Fruit fly (Drosophila melanogaster) whole organism, embryonic: ENCODE data around the gene CCAP.

Experiments used
- Ada2b ChIP-seq: fragments of 200-800 bp; sonication (Bioruptor generic); IDR thresholded peaks from 2 replicates; pipeline ENCODE4 v1.3.6; 2022; ENCODE audit warnings: missing biosample characterization, missing genetic modification characterization
- CG10462 ChIP-seq: fragments of 200-800 bp; sonication (Bioruptor generic); optimal IDR thresholded peaks from 2 replicates; lab custom pipeline; 2016; ENCODE audit warnings: missing biosample characterization, missing genetic modification characterization
- CG10979 ChIP-seq: fragments of 200-800 bp; sonication (Bioruptor generic); optimal IDR thresholded peaks from 2 replicates; lab custom pipeline; 2018; ENCODE audit warnings: missing biosample characterization, mild to moderate bottlenecking, missing genetic modification characterization, moderate library complexity
- CG11560 ChIP-seq: fragments of 200-800 bp; sonication (Bioruptor generic); IDR thresholded peaks from 3 replicates; pipeline ENCODE4 v1.3.6; 2022; ENCODE audit warnings: missing biosample characterization, missing genetic modification characterization
- CG11695 ChIP-seq: fragments of 200-800 bp; sonication (Bioruptor generic); IDR thresholded peaks from 3 replicates; pipeline ENCODE4 v1.3.6; 2022; ENCODE audit warnings: missing biosample characterization, missing genetic modification characterization
- CG12104 ChIP-seq: fragments of 200-800 bp; sonication (Bioruptor generic); optimal IDR thresholded peaks from 3 replicates; lab custom pipeline; 2016; ENCODE audit warnings: missing biosample characterization, missing genetic modification characterization
- CG12391 ChIP-seq: fragments of 200-800 bp; sonication (Bioruptor generic); optimal IDR thresholded peaks from 3 replicates; lab custom pipeline; 2018; ENCODE audit warnings: missing biosample characterization, mild to moderate bottlenecking, missing genetic modification characterization, moderate library complexity
- CG12942 ChIP-seq: fragments of 200-800 bp; sonication (Bioruptor generic); optimal IDR thresholded peaks from 3 replicates; lab custom pipeline; 2016; ENCODE audit warnings: missing biosample characterization, missing genetic modification characterization
- CG14667 ChIP-seq: fragments of 200-800 bp; sonication (Bioruptor generic); IDR thresholded peaks from 2 replicates; pipeline ENCODE4 v1.3.6; 2022; ENCODE audit warnings: missing biosample characterization, missing genetic modification characterization
- CG15601 ChIP-seq: fragments of 200-800 bp; sonication (Bioruptor generic); optimal IDR thresholded peaks from 3 replicates; lab custom pipeline; 2019; ENCODE audit warnings: missing biosample characterization, mild to moderate bottlenecking, missing genetic modification characterization, moderate library complexity
- CG1647 ChIP-seq: fragments of 200-800 bp; sonication (Bioruptor generic); optimal IDR thresholded peaks from 3 replicates; lab custom pipeline; 2016; ENCODE audit warnings: missing biosample characterization, missing genetic modification characterization
- CG16863 ChIP-seq: fragments of 200-800 bp; sonication (Bioruptor generic); optimal IDR thresholded peaks from 3 replicates; lab custom pipeline; 2016; ENCODE audit warnings: missing biosample characterization, missing genetic modification characterization
- CG17568 ChIP-seq: fragments of 200-800 bp; sonication (Bioruptor generic); optimal IDR thresholded peaks from 2 replicates; lab custom pipeline; 2018; ENCODE audit warnings: missing biosample characterization, mild to moderate bottlenecking, missing genetic modification characterization, moderate library complexity
- CG2678 ChIP-seq: fragments of 200-800 bp; sonication (Bioruptor generic); optimal IDR thresholded peaks from 3 replicates; lab custom pipeline; 2019; ENCODE audit warnings: missing biosample characterization, mild to moderate bottlenecking, missing genetic modification characterization, moderate library complexity
- CG2712 ChIP-seq: fragments of 200-800 bp; optimal IDR thresholded peaks from 3 replicates; lab custom pipeline; 2019; ENCODE audit warnings: missing biosample characterization, mild to moderate bottlenecking, missing genetic modification characterization, moderate library complexity
- CG32532 ChIP-seq: fragments of 200-800 bp; sonication (Bioruptor generic); IDR thresholded peaks from 2 replicates; pipeline ENCODE4 v1.3.6; 2022; ENCODE audit warnings: missing biosample characterization, missing genetic modification characterization
- CG34376 ChIP-seq: fragments of 200-800 bp; sonication (Bioruptor generic); optimal IDR thresholded peaks from 2 replicates; lab custom pipeline; 2018; ENCODE audit warnings: missing biosample characterization, mild to moderate bottlenecking, missing genetic modification characterization
- CG4360 ChIP-seq: fragments of 200-800 bp; sonication (Bioruptor generic); IDR thresholded peaks from 2 replicates; pipeline ENCODE4 v1.3.6; 2022; ENCODE audit warnings: missing biosample characterization, missing genetic modification characterization
- CG4707 ChIP-seq: fragments of 200-800 bp; sonication (Bioruptor generic); optimal IDR thresholded peaks from 2 replicates; lab custom pipeline; 2018; ENCODE audit warnings: missing biosample characterization, mild to moderate bottlenecking, missing genetic modification characterization, moderate library complexity
- CG5245 ChIP-seq: fragments of 200-800 bp; sonication (Bioruptor generic); optimal IDR thresholded peaks from 3 replicates; lab custom pipeline; 2016; ENCODE audit warnings: missing biosample characterization, missing genetic modification characterization
- CG6254 ChIP-seq: fragments of 200-800 bp; sonication (Bioruptor generic); optimal IDR thresholded peaks from 3 replicates; lab custom pipeline; 2017; ENCODE audit warnings: mild to moderate bottlenecking, missing biosample characterization, missing genetic modification reagents, missing genetic modification characterization
- CG7271 ChIP-seq: fragments of 200-800 bp; sonication (Bioruptor generic); optimal IDR thresholded peaks from 2 replicates; lab custom pipeline; 2018; ENCODE audit warnings: missing biosample characterization, mild to moderate bottlenecking, missing genetic modification characterization, moderate library complexity
- CG8281 ChIP-seq: fragments of 200-800 bp; sonication (Bioruptor generic); optimal IDR thresholded peaks from 2 replicates; lab custom pipeline; 2018; ENCODE audit warnings: missing biosample characterization, mild to moderate bottlenecking, missing genetic modification characterization, moderate library complexity
- CG8359 ChIP-seq: fragments of 200-800 bp; sonication (Bioruptor generic); optimal IDR thresholded peaks from 2 replicates; lab custom pipeline; 2017; ENCODE audit warnings: missing biosample characterization, mild to moderate bottlenecking, missing genetic modification characterization, borderline replicate concordance
- CG8478 ChIP-seq: fragments of >200 bp; optimal IDR thresholded peaks from 2 replicates; lab custom pipeline; 2018
- CG9727 ChIP-seq: fragments of 200-800 bp; sonication (Bioruptor generic); optimal IDR thresholded peaks from 3 replicates; lab custom pipeline; 2017; ENCODE audit warnings: missing biosample characterization, mild to moderate bottlenecking, missing genetic modification characterization
- CrebB ChIP-seq: fragments of 200-800 bp; sonication (Bioruptor generic); optimal IDR thresholded peaks from 3 replicates; lab custom pipeline; 2018; ENCODE audit warnings: missing biosample characterization, mild to moderate bottlenecking, missing genetic modification characterization
- Dfd ChIP-seq, 2 experiments: fragments of >200 bp; optimal IDR thresholded peaks; 2 replicates each; lab custom pipeline; 2017; ENCODE audit warnings: missing biosample characterization in 2 of 2, missing genetic modification characterization in 2 of 2
- Dref ChIP-seq: fragments of 200-800 bp; sonication (Bioruptor generic); IDR thresholded peaks from 2 replicates; pipeline ENCODE4 v1.3.6; 2022; ENCODE audit warnings: missing biosample characterization, missing genetic modification characterization
- E2f1 ChIP-seq: fragments of 200-800 bp; sonication (Bioruptor generic); IDR thresholded peaks from 2 replicates; pipeline ENCODE4 v1.3.6; 2022; ENCODE audit warnings: missing biosample characterization, missing genetic modification characterization
- Ets65A ChIP-seq: fragments of 200-800 bp; sonication (Bioruptor generic); peaks from one replicate; lab custom pipeline; 2016; ENCODE audit warnings: missing biosample characterization, missing genetic modification characterization
- Ets97D ChIP-seq: fragments of 200-800 bp; sonication (Bioruptor generic); optimal IDR thresholded peaks from 3 replicates; lab custom pipeline; 2016; ENCODE audit warnings: missing biosample characterization, missing genetic modification characterization
- Fer2 ChIP-seq: fragments of 200-800 bp; sonication (Bioruptor generic); optimal IDR thresholded peaks from 2 replicates; lab custom pipeline; 2018; ENCODE audit warnings: missing biosample characterization, mild to moderate bottlenecking, missing genetic modification characterization, moderate library complexity
- HLH3B ChIP-seq: fragments of 200-800 bp; sonication (Bioruptor generic); IDR thresholded peaks from 2 replicates; pipeline ENCODE4 v1.3.6; 2022; ENCODE audit warnings: missing biosample characterization, missing genetic modification characterization
- HmgZ ChIP-seq: fragments of 200-800 bp; sonication (Bioruptor generic); optimal IDR thresholded peaks from 2 replicates; lab custom pipeline; 2018; ENCODE audit warnings: missing biosample characterization, mild to moderate bottlenecking, missing genetic modification characterization
- Hr51 ChIP-seq, 2 experiments: fragments of 200-800 bp; sonication (Bioruptor generic); optimal IDR thresholded peaks; 2 replicates in 1 of 2; 3 replicates in 1 of 2; lab custom pipeline; 2016 to 2018; ENCODE audit warnings: missing biosample characterization in 2 of 2, missing genetic modification characterization in 2 of 2, mild to moderate bottlenecking in 1 of 2, moderate library complexity in 1 of 2
- Hsf ChIP-seq: fragments of 200-800 bp; sonication (Bioruptor generic); optimal IDR thresholded peaks from 3 replicates; lab custom pipeline; 2016; ENCODE audit warnings: missing biosample characterization, missing genetic modification characterization
- Six4 ChIP-seq: fragments of 200-800 bp; sonication (Bioruptor generic); optimal IDR thresholded peaks from 2 replicates; lab custom pipeline; 2016; ENCODE audit warnings: missing biosample characterization, missing genetic modification characterization
- amos ChIP-seq: fragments of 200-800 bp; sonication (Bioruptor generic); IDR thresholded peaks from 2 replicates; pipeline ENCODE4 v1.3.6; 2022; ENCODE audit warnings: missing biosample characterization, missing genetic modification characterization; ENCODE audit not compliant: partially characterized antibody
- cg ChIP-seq: fragments of 200-800 bp; sonication (Bioruptor generic); optimal IDR thresholded peaks from 3 replicates; lab custom pipeline; 2019; ENCODE audit warnings: missing biosample characterization, mild to moderate bottlenecking, missing genetic modification characterization, moderate library complexity
- crol ChIP-seq: fragments of 200-800 bp; sonication (Bioruptor generic); IDR thresholded peaks from 2 replicates; pipeline ENCODE4 v1.3.6; 2022; ENCODE audit warnings: missing biosample characterization, missing genetic modification characterization
- dimm ChIP-seq: fragments of 200-800 bp; sonication (Bioruptor generic); IDR thresholded peaks from 2 replicates; pipeline ENCODE4 v1.3.6; 2022; ENCODE audit warnings: missing biosample characterization, missing genetic modification characterization
- ewg ChIP-seq: fragments of 200-800 bp; sonication (Bioruptor generic); optimal IDR thresholded peaks from 3 replicates; lab custom pipeline; 2017; ENCODE audit warnings: mild to moderate bottlenecking, missing biosample characterization, missing genetic modification reagents, missing genetic modification characterization
- fd64A ChIP-seq: fragments of 200-800 bp; sonication (Bioruptor generic); optimal IDR thresholded peaks from 3 replicates; lab custom pipeline; 2018; ENCODE audit warnings: missing biosample characterization, mild to moderate bottlenecking, missing genetic modification characterization
- mam ChIP-seq: fragments of 200-800 bp; sonication (Bioruptor generic); optimal IDR thresholded peaks from 3 replicates; lab custom pipeline; 2016; ENCODE audit warnings: missing biosample characterization, missing genetic modification characterization
- nom ChIP-seq: fragments of 200-800 bp; sonication (Bioruptor generic); optimal IDR thresholded peaks from 2 replicates; lab custom pipeline; 2017; ENCODE audit warnings: missing biosample characterization, missing genetic modification characterization, mild to moderate bottlenecking, moderate library complexity, missing genetic modification reagents
- onecut ChIP-seq: fragments of 200-800 bp; sonication (Bioruptor generic); IDR thresholded peaks from 2 replicates; pipeline ENCODE4 v1.3.6; 2022; ENCODE audit warnings: missing biosample characterization, missing genetic modification characterization
- pzg ChIP-seq: fragments of 200-800 bp; sonication (Bioruptor generic); optimal IDR thresholded peaks from 3 replicates; lab custom pipeline; 2018; ENCODE audit warnings: missing biosample characterization, mild to moderate bottlenecking, missing genetic modification characterization, moderate library complexity
- repo ChIP-seq: fragments of 200-800 bp; sonication (Bioruptor generic); optimal IDR thresholded peaks from 2 replicates; lab custom pipeline; 2016; ENCODE audit warnings: missing biosample characterization, missing genetic modification characterization
- sob ChIP-seq: fragments of 200-800 bp; sonication (Bioruptor generic); IDR thresholded peaks from 2 replicates; pipeline ENCODE4 v1.3.6; 2022; ENCODE audit warnings: missing biosample characterization, missing genetic modification characterization
- zfh1 ChIP-seq: fragments of 200-800 bp; sonication (Bioruptor generic); IDR thresholded peaks from 3 replicates; pipeline ENCODE4 v1.3.6; 2022; ENCODE audit warnings: missing biosample characterization, missing genetic modification characterization
- zfh2 ChIP-seq: fragments of 200-800 bp; sonication (Bioruptor generic); optimal IDR thresholded peaks from 2 replicates; lab custom pipeline; 2016; ENCODE audit warnings: missing biosample characterization, missing genetic modification characterization

The CCAP gene

DNA sequence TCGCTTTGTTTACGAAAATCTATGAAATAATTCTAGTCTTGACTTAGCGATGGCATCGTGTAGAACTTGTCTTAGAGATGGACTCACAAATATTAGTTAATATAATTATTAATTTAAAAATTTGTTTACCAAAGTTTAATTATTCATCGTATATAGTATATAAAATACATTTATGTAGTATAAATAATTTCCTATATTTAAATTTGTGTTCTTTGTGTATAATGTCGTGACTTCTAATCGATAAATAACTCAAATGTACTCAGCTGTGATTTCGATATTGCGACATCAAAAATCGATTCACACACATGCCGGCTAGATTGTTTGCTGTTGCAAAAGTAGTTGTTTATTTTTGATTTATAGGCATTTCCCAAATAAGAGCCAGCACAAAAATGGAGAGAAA, 11.6 kb downstream of the CCAP start, which contains the start of the genes wfs1 and Nup133 (continued):
- TF ChIP-seq crol, result no peak
- TF ChIP-seq Fer2, result peak; percentile 64
- peak; percentile 65 for TF ChIP-seq E2f1 (GFP tag; lab: Robert Waterston, UW)
- TF ChIP-seq Hr51 (GFP tag; optimal IDR thresholded peaks at IDR 0.05; lab: Kevin White, UChicago), result peak; percentile 20 to 86
- TF ChIP-seq dimm (GFP tag; lab: Robert Waterston, UW), result no peak
- TF ChIP-seq CG9727 (GFP tag; lab: Kevin White, UChicago), result peak; percentile 86
- TF ChIP-seq CG34376 (GFP tag; lab: Kevin White, UChicago), result peak; percentile 25
- peak; percentile 70 for TF ChIP-seq CG7271
- peak; percentile 78 for TF ChIP-seq sob (GFP tag; lab: Robert Waterston, UW)
- no peak for TF ChIP-seq nom
- TF ChIP-seq CG5245 (GFP tag; lab: Kevin White, UChicago), result peak; percentile 32
- peak; percentile 28 for TF ChIP-seq zfh2 (GFP tag; lab: Kevin White, UChicago)
- TF ChIP-seq Ada2b (GFP tag; lab: Robert Waterston, UW), result peak; percentile 43; the same call in 1 of the 2 replicates
- TF ChIP-seq HLH3B, result peak; percentile 72
- peak; percentile 92 for TF ChIP-seq CG2712 (tag; lab: Kevin White, UChicago)
- TF ChIP-seq amos (GFP tag; lab: Robert Waterston, UW), result peak; percentile 74
- peak; percentile 29 for TF ChIP-seq CG8359
- peak; percentile 18 for TF ChIP-seq cg (GFP tag; lab: Kevin White, UChicago)
- peak; percentile 88 for TF ChIP-seq CG2678 (tag; lab: Kevin White, UChicago)
- TF ChIP-seq CG15601, result peak; percentile 86
- peak; percentile 75; the same call in 2 of the 3 replicates for TF ChIP-seq CG11695
- TF ChIP-seq CrebB, result peak; percentile 28
- 0 out of 2 replicates have a peak, but pooled peaks have one; percentile 7 for TF ChIP-seq CG14667 (GFP tag; lab: Robert Waterston, UW)
- TF ChIP-seq HmgZ (tag; lab: Kevin White, UChicago), result peak; percentile 79
- TF ChIP-seq Hsf (GFP tag; lab: Kevin White, UChicago), result no peak
- peak; percentile 66; the same call in 1 of the 2 replicates for TF ChIP-seq onecut
- TF ChIP-seq Six4 (GFP tag; lab: Kevin White, UChicago), result peak; percentile 60
- peak; percentile 15 for TF ChIP-seq CG4707
- peak; percentile 66; the same call in 1 of the 2 replicates for TF ChIP-seq CG32532 (GFP tag; lab: Robert Waterston, UW)
- no peak for TF ChIP-seq repo (GFP tag; lab: Kevin White, UChicago)
- peak; percentile 83 for TF ChIP-seq CG10979
- peak; percentile 65; the same call in 2 of the 3 replicates for TF ChIP-seq zfh1
- peak; percentile 94 for TF ChIP-seq CG12391 (tag; lab: Kevin White, UChicago)

dm6 chr3R:22686336-22686874, 15.5 kb downstream of the CCAP start, which contains the start of the genes Gclm and CG17625:
Gclm (minus strand) TSS chr3R:22686510.
CG17625 (plus strand) TSS chr3R:22686849.
- TF ChIP-seq CG12104 (GFP tag; lab: Kevin White, UChicago) (no peak), CG16863 (GFP tag; lab: Kevin White, UChicago) (no peak), CG34376 (GFP tag; lab: Kevin White, UChicago) (peak; percentile 59), CG8281 (no peak), fd64A (GFP tag; lab: Kevin White, UChicago) (no peak), CG6254 (GFP tag; lab: Kevin White, UChicago) (peak; percentile 31), CG10462 (peak; percentile 18), Ets65A (GFP tag; lab: Kevin White, UChicago) (peak; percentile 69), Dfd (GFP tag; optimal IDR thresholded peaks at IDR 0.05; lab: Kevin White, UChicago) (no peak), CG11560 (tag; lab: Robert Waterston, UW) (0 out of 3 replicates have a peak, but pooled peaks have one; percentile 36), CG4360 (GFP tag; lab: Robert Waterston, UW) (0 out of 2 replicates have a peak, but pooled peaks have one; percentile 5), ewg (GFP tag; lab: Kevin White, UChicago) (peak; percentile 33), Ets97D (peak; percentile 77), CG17568 (GFP tag; lab: Kevin White, UChicago) (no peak), mam (GFP tag; lab: Kevin White, UChicago) (peak; percentile 46), pzg (GFP tag; lab: Kevin White, UChicago) (peak; percentile 82), CG12942 (GFP tag; lab: Kevin White, UChicago) (peak; percentile 4), CrebB (peak; percentile 27), CG8478 (lab: Kevin White, UChicago) (no peak), CG1647 (peak; percentile 22), Dref (GFP tag; lab: Robert Waterston, UW) (peak; percentile 95)
